Fruit fly (Drosophila melanogaster) whole organism, embryonic: ENCODE measurements around the gene CG6688.

Experiments used
- Awh ChIP-seq: fragments of 200-800 bp; sonication (Bioruptor generic); IDR thresholded peaks from 2 replicates; pipeline ENCODE4, ENCODE4 v1.3.6; 2022; ENCODE audit warnings: missing biosample characterization, missing genetic modification characterization
- BEAF-32 ChIP-seq: fragments of 200-800 bp; sonication (Bioruptor generic); optimal IDR thresholded peaks from 3 replicates; lab custom pipeline; 2017; ENCODE audit warnings: missing biosample characterization, missing genetic modification characterization, mild to moderate bottlenecking, moderate library complexity, missing genetic modification reagents
- Bteb2 ChIP-seq: fragments of 200-800 bp; sonication (Bioruptor generic); optimal IDR thresholded peaks from 2 replicates; lab custom pipeline; 2016; ENCODE audit warnings: missing biosample characterization, missing genetic modification characterization
- CG10431 ChIP-seq: fragments of 200-800 bp; sonication (Bioruptor generic); optimal IDR thresholded peaks from 3 replicates; lab custom pipeline; 2018; ENCODE audit warnings: missing biosample characterization, mild to moderate bottlenecking, missing genetic modification characterization
- CG11247 ChIP-seq: fragments of 200-800 bp; sonication (Bioruptor generic); IDR thresholded peaks from 2 replicates; pipeline ENCODE4 v1.3.6; 2022; ENCODE audit warnings: missing biosample characterization, missing genetic modification characterization
- CG12071 ChIP-seq: fragments of 200-800 bp; sonication (Bioruptor generic); optimal IDR thresholded peaks from 3 replicates; lab custom pipeline; 2018; ENCODE audit warnings: missing biosample characterization, mild to moderate bottlenecking, missing genetic modification characterization
- CG12659 ChIP-seq: fragments of 200-800 bp; sonication (Bioruptor generic); optimal IDR thresholded peaks from 3 replicates; lab custom pipeline; 2017; ENCODE audit warnings: mild to moderate bottlenecking, missing biosample characterization, missing genetic modification reagents, missing genetic modification characterization
- CG12744 ChIP-seq: fragments of 200-800 bp; sonication (Bioruptor generic); optimal IDR thresholded peaks from 2 replicates; lab custom pipeline; 2016; ENCODE audit warnings: missing biosample characterization, missing genetic modification characterization
- CG13424 ChIP-seq: fragments of 200-800 bp; sonication (Bioruptor generic); optimal IDR thresholded peaks from 2 replicates; lab custom pipeline; 2019; ENCODE audit warnings: missing biosample characterization, mild to moderate bottlenecking, missing genetic modification characterization, moderate library complexity
- CG17568 ChIP-seq: fragments of 200-800 bp; sonication (Bioruptor generic); optimal IDR thresholded peaks from 2 replicates; lab custom pipeline; 2018; ENCODE audit warnings: missing biosample characterization, mild to moderate bottlenecking, missing genetic modification characterization, moderate library complexity
- CG17612 ChIP-seq: fragments of 200-800 bp; sonication (Bioruptor generic); IDR thresholded peaks from 2 replicates; pipeline ENCODE4 v1.3.6; 2022; ENCODE audit warnings: missing biosample characterization, missing genetic modification characterization
- CG18619 ChIP-seq: fragments of 200-800 bp; sonication (Bioruptor generic); optimal IDR thresholded peaks from 3 replicates; lab custom pipeline; 2017; ENCODE audit warnings: missing biosample characterization, mild to moderate bottlenecking, missing genetic modification characterization
- CG31224 ChIP-seq: fragments of 200-800 bp; sonication (Bioruptor generic); IDR thresholded peaks from 2 replicates; pipeline ENCODE4 v1.3.6; 2022; ENCODE audit warnings: missing biosample characterization, missing genetic modification characterization
- CG3281 ChIP-seq: fragments of 200-800 bp; sonication (Bioruptor generic); optimal IDR thresholded peaks from 3 replicates; lab custom pipeline; 2017; ENCODE audit warnings: missing biosample characterization, mild to moderate bottlenecking, missing genetic modification characterization
- CG34376 ChIP-seq: fragments of 200-800 bp; sonication (Bioruptor generic); optimal IDR thresholded peaks from 2 replicates; lab custom pipeline; 2018; ENCODE audit warnings: missing biosample characterization, mild to moderate bottlenecking, missing genetic modification characterization
- CG3726 ChIP-seq: fragments of 200-800 bp; sonication (Bioruptor generic); IDR thresholded peaks from 3 replicates; pipeline ENCODE4, ENCODE4 v1.3.6; 2022; ENCODE audit warnings: missing biosample characterization, missing genetic modification characterization
- CG4424 ChIP-seq: fragments of 200-800 bp; sonication (Bioruptor generic); optimal IDR thresholded peaks from 3 replicates; lab custom pipeline; 2016; ENCODE audit warnings: missing biosample characterization, missing genetic modification characterization
- CG5245 ChIP-seq: fragments of 200-800 bp; sonication (Bioruptor generic); optimal IDR thresholded peaks from 3 replicates; lab custom pipeline; 2016; ENCODE audit warnings: missing biosample characterization, missing genetic modification characterization
- CG7786 ChIP-seq: fragments of 200-800 bp; sonication (Bioruptor generic); optimal IDR thresholded peaks from 2 replicates; lab custom pipeline; 2016; ENCODE audit warnings: missing biosample characterization, missing genetic modification characterization
- CG7928 ChIP-seq: fragments of 200-800 bp; sonication (Bioruptor generic); optimal IDR thresholded peaks from 2 replicates; lab custom pipeline; 2017; ENCODE audit warnings: missing biosample characterization, mild to moderate bottlenecking, missing genetic modification characterization
- ERR ChIP-seq: fragments of 200-800 bp; sonication (Bioruptor generic); optimal IDR thresholded peaks from 2 replicates; lab custom pipeline; 2016; ENCODE audit warnings: missing biosample characterization, missing genetic modification characterization
- Fer2 ChIP-seq: fragments of 200-800 bp; sonication (Bioruptor generic); optimal IDR thresholded peaks from 2 replicates; lab custom pipeline; 2018; ENCODE audit warnings: missing biosample characterization, mild to moderate bottlenecking, missing genetic modification characterization, moderate library complexity
- Hand ChIP-seq: fragments of 200-800 bp; sonication (Bioruptor generic); optimal IDR thresholded peaks from 2 replicates; lab custom pipeline; 2017; ENCODE audit warnings: mild to moderate bottlenecking, missing biosample characterization, missing genetic modification reagents, missing genetic modification characterization
- Hey ChIP-seq: fragments of 200-800 bp; sonication (Bioruptor generic); optimal IDR thresholded peaks from 3 replicates; lab custom pipeline; 2018; ENCODE audit warnings: missing biosample characterization, mild to moderate bottlenecking, missing genetic modification characterization
- HmgD ChIP-seq: fragments of 200-800 bp; sonication (Bioruptor generic); optimal IDR thresholded peaks from 3 replicates; lab custom pipeline; 2016; ENCODE audit warnings: missing biosample characterization, missing genetic modification characterization
- HmgZ ChIP-seq: fragments of 200-800 bp; sonication (Bioruptor generic); optimal IDR thresholded peaks from 2 replicates; lab custom pipeline; 2018; ENCODE audit warnings: missing biosample characterization, mild to moderate bottlenecking, missing genetic modification characterization
- NC2α ChIP-seq: fragments of 200-800 bp; sonication (Bioruptor generic); optimal IDR thresholded peaks from 2 replicates; lab custom pipeline; 2016; ENCODE audit warnings: missing biosample characterization, missing genetic modification characterization
- Optix ChIP-seq: fragments of 200-800 bp; sonication (Bioruptor generic); IDR thresholded peaks from 3 replicates; pipeline ENCODE4 v1.3.6; 2022; ENCODE audit warnings: missing biosample characterization, missing genetic modification characterization
- Rfx ChIP-seq: fragments of 200-800 bp; sonication (Bioruptor generic); IDR thresholded peaks from 2 replicates; pipeline ENCODE4 v1.3.6; 2022; ENCODE audit warnings: missing biosample characterization, missing genetic modification characterization
- Xrp1 ChIP-seq: fragments of 200-800 bp; sonication (Bioruptor generic); IDR thresholded peaks from 2 replicates; pipeline ENCODE4 v1.3.6; 2022; ENCODE audit warnings: missing biosample characterization, missing genetic modification characterization
- cad ChIP-seq: fragments of >200 bp; optimal IDR thresholded peaks from 2 replicates; lab custom pipeline; 2017; ENCODE audit warnings: missing biosample characterization, missing genetic modification characterization
- danr ChIP-seq: fragments of 200-800 bp; sonication (Bioruptor generic); IDR thresholded peaks from 2 replicates; pipeline ENCODE4 v1.3.6; 2022; ENCODE audit warnings: missing biosample characterization, missing genetic modification characterization
- fd102C ChIP-seq: fragments of 200-800 bp; sonication (Bioruptor generic); optimal IDR thresholded peaks from 2 replicates; lab custom pipeline; 2018; ENCODE audit warnings: missing biosample characterization, mild to moderate bottlenecking, missing genetic modification characterization, moderate library complexity
- hth ChIP-seq: fragments of >200 bp; optimal IDR thresholded peaks from 2 replicates; lab custom pipeline; 2017; ENCODE audit warnings: inconsistent platforms
- ind ChIP-seq: fragments of 200-800 bp; sonication (Bioruptor generic); optimal IDR thresholded peaks from 3 replicates; lab custom pipeline; 2016; ENCODE audit warnings: missing biosample characterization, missing genetic modification characterization
- inv ChIP-seq: fragments of 200-800 bp; sonication (Bioruptor generic); IDR thresholded peaks from 2 replicates; pipeline ENCODE4 v1.3.6; 2022; ENCODE audit warnings: missing biosample characterization, missing genetic modification characterization; ENCODE audit not compliant: partially characterized antibody
- luna ChIP-seq: fragments of 200-800 bp; sonication (Bioruptor generic); optimal IDR thresholded peaks from 2 replicates; lab custom pipeline; 2016; ENCODE audit warnings: missing biosample characterization, missing genetic modification characterization
- maf-S ChIP-seq: fragments of 200-800 bp; sonication (Bioruptor generic); optimal IDR thresholded peaks from 2 replicates; lab custom pipeline; 2016; ENCODE audit warnings: missing biosample characterization, missing genetic modification characterization
- nerfin-1 ChIP-seq: fragments of 200-800 bp; sonication (Bioruptor generic); optimal IDR thresholded peaks from 3 replicates; lab custom pipeline; 2019; ENCODE audit warnings: missing biosample characterization, mild to moderate bottlenecking, missing genetic modification characterization, moderate library complexity
- oc ChIP-seq: fragments of 200-800 bp; sonication (Bioruptor generic); optimal IDR thresholded peaks from 2 replicates; lab custom pipeline; 2018; ENCODE audit warnings: missing biosample characterization, mild to moderate bottlenecking, missing genetic modification characterization, moderate library complexity
- otp ChIP-seq: fragments of 200-800 bp; sonication (Bioruptor generic); IDR thresholded peaks from 3 replicates; pipeline ENCODE4, ENCODE4 v1.3.6; 2022; ENCODE audit warnings: missing biosample characterization, missing genetic modification characterization
- pan ChIP-seq, 4 experiments: fragments of >200 bp in 3 of 4; fragments of 200-800 bp in 1 of 4; sonication (Bioruptor generic) in 1 of 4; optimal IDR thresholded peaks in 3 of 4; IDR thresholded peaks in 1 of 4; 2 replicates each; pipeline versions ENCODE4 v1.3.6 to Lab custom; 2017 to 2022; ENCODE audit warnings: missing biosample characterization in 2 of 4, missing genetic modification characterization in 2 of 4, mixed read lengths in 1 of 4
- pzg ChIP-seq: fragments of 200-800 bp; sonication (Bioruptor generic); optimal IDR thresholded peaks from 3 replicates; lab custom pipeline; 2018; ENCODE audit warnings: missing biosample characterization, mild to moderate bottlenecking, missing genetic modification characterization, moderate library complexity
- rib ChIP-seq: fragments of 200-800 bp; sonication (Bioruptor generic); IDR thresholded peaks from 2 replicates; pipeline ENCODE4 v1.3.6; 2022; ENCODE audit warnings: missing biosample characterization, missing genetic modification characterization
- schlank ChIP-seq: fragments of 200-800 bp; sonication (Bioruptor generic); optimal IDR thresholded peaks from 2 replicates; lab custom pipeline; 2018; ENCODE audit warnings: missing biosample characterization, mild to moderate bottlenecking, missing genetic modification characterization
- scrt ChIP-seq: fragments of 200-800 bp; sonication (Bioruptor generic); optimal IDR thresholded peaks from 2 replicates; lab custom pipeline; 2018; ENCODE audit warnings: missing biosample characterization, mild to moderate bottlenecking, missing genetic modification characterization, moderate library complexity
- sim ChIP-seq: fragments of 200-800 bp; sonication (Bioruptor generic); IDR thresholded peaks from 2 replicates; pipeline ENCODE4 v1.3.6; 2022; ENCODE audit warnings: missing biosample characterization, missing genetic modification characterization
- stc ChIP-seq: fragments of 200-800 bp; sonication (Bioruptor generic); IDR thresholded peaks from 2 replicates; pipeline ENCODE4 v1.3.6; 2022; ENCODE audit warnings: missing biosample characterization, missing genetic modification characterization
- tna ChIP-seq: fragments of 200-800 bp; sonication (Bioruptor generic); IDR thresholded peaks from 2 replicates; pipeline ENCODE4 v1.3.6; 2022; ENCODE audit warnings: missing biosample characterization, missing genetic modification characterization; ENCODE audit not compliant: partially characterized antibody
- zen ChIP-seq: fragments of 200-800 bp; sonication (Bioruptor generic); optimal IDR thresholded peaks from 3 replicates; lab custom pipeline; 2018; ENCODE audit warnings: missing biosample characterization, mild to moderate bottlenecking, missing genetic modification characterization, moderate library complexity

The CG6688 gene

DNA sequence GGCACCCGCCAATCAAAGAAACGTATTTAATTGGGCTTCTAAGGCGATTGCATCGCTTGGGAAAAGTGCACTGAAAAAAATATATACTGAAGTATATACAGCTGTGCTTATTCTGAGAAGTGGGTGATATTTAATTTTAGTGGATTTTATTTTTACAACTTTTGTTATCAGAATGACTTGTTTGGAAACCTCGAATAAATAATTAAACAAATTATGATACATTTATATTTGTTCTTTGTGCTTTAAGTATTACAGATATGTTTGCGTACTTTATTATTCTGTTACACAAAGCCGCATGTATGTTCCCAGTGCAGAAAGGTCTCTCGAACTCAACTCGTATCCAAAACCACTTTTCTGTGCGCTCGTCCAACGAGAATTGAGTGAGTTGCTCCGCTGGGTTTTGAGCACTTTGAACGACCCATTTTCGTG, 36.5 kb downstream of the CG6688 start (continued):
- TF ChIP-seq NC2α (GFP tag; lab: Kevin White, UChicago) (no peak), pan (optimal IDR thresholded peaks at IDR 0.05; lab: Kevin White, UChicago) (no peak), pan (GFP tag; optimal IDR thresholded peaks at IDR 0.05 in 1 of 2, IDR thresholded peaks at IDR 0.05 in 1 of 2) (peak in 1 of 2 experiments; percentile 53), maf-S (GFP tag; lab: Kevin White, UChicago) (peak; percentile 50), CG12744 (GFP tag; lab: Kevin White, UChicago) (no peak), CG7786 (GFP tag; lab: Kevin White, UChicago) (peak; percentile 19), fd102C (GFP tag; lab: Kevin White, UChicago) (no peak), CG18619 (GFP tag; lab: Kevin White, UChicago) (peak; percentile 69), stc (GFP tag; lab: Robert Waterston, UW) (no peak; the same call in none of the 2 replicates), otp (0 out of 3 replicates have a peak, but pooled peaks have one; percentile 16), CG17568 (GFP tag; lab: Kevin White, UChicago) (peak; percentile 41), Awh (GFP tag; lab: Robert Waterston, UW) (peak; percentile 49; the same call in 1 of the 2 replicates), Hand (peak; percentile 21), Fer2 (tag; lab: Kevin White, UChicago) (peak; percentile 36), CG3281 (GFP tag; lab: Kevin White, UChicago) (peak; percentile 76), Bteb2 (GFP tag; lab: Kevin White, UChicago) (peak; percentile 60), CG3726 (GFP tag; lab: Robert Waterston, UW) (no peak), CG17612 (GFP tag; lab: Robert Waterston, UW) (no peak; the same call in 1 of the 2 replicates), CG5245 (GFP tag; lab: Kevin White, UChicago) (no peak), cad (GFP tag; lab: Kevin White, UChicago) (no peak), ERR (no peak), Optix (no peak), CG12659 (GFP tag; lab: Kevin White, UChicago) (peak; percentile 77), CG34376 (GFP tag; lab: Kevin White, UChicago) (peak; percentile 34), zen (tag; lab: Kevin White, UChicago) (peak; percentile 55), Rfx (GFP tag; lab: Robert Waterston, UW) (peak; percentile 72), BEAF-32 (GFP tag; lab: Kevin White, UChicago) (no peak), ind (GFP tag; lab: Kevin White, UChicago) (peak; percentile 72), scrt (GFP tag; lab: Kevin White, UChicago) (peak; percentile 55), CG10431 (GFP tag; lab: Kevin White, UChicago) (peak; percentile 63), CG7928 (GFP tag; lab: Kevin White, UChicago) (no peak), rib (GFP tag; lab: Robert Waterston, UW) (no peak), hth (lab: Kevin White, UChicago) (no peak), oc (peak; percentile 66), CG4424 (GFP tag; lab: Kevin White, UChicago) (peak; percentile 73), CG11247 (0 out of 2 replicates have a peak, but pooled peaks have one; percentile 12), inv (GFP tag; lab: Robert Waterston, UW) (no peak), CG31224 (GFP tag; lab: Robert Waterston, UW) (no peak), Xrp1 (peak; percentile 80), Hey (tag; lab: Kevin White, UChicago) (no peak), schlank (tag; lab: Kevin White, UChicago) (no peak), danr (GFP tag; lab: Robert Waterston, UW) (peak; percentile 36; the same call in 1 of the 2 replicates), sim (no peak), pzg (no peak), CG13424 (peak; percentile 88), HmgZ (tag; lab: Kevin White, UChicago) (peak; percentile 55), CG12071 (GFP tag; lab: Kevin White, UChicago) (peak; percentile 43), HmgD (GFP tag; lab: Kevin White, UChicago) (no peak), tna (no peak), luna (GFP tag; lab: Kevin White, UChicago) (no peak), nerfin-1 (tag; lab: Kevin White, UChicago) (peak; percentile 81)
